Worm (Caenorhabditis elegans): Measurements from ENCODE around the gene ltd-1.

- TF ChIP-seq B0310.2 (tag; optimal IDR thresholded peaks at IDR 0.05) (no peak), aly-1 (tag; optimal IDR thresholded peaks at IDR 0.05) (no peak)
Observed at ce11 chrII:8086803-8087202, 5.8 kb downstream of the ltd-1 start, which contains the start of gene K02C4.3.
